Worm (Caenorhabditis elegans) whole organism, L4 larva: ENCODE results near the gene ZK512.10.

Experiments used
- F37D6.2 ChIP-seq: sonication (generic microtip); optimal IDR thresholded peaks from 2 replicates; lab custom pipeline; 2016; ENCODE audit warnings: mild to moderate bottlenecking, missing genetic modification characterization, missing compliant biosample characterization
- F49E8.2 ChIP-seq: sonication (generic microtip); optimal IDR thresholded peaks from 2 replicates; lab custom pipeline; 2016; ENCODE audit warnings: missing compliant biosample characterization, mild to moderate bottlenecking, missing genetic modification characterization, borderline replicate concordance
- T26A8.4 ChIP-seq: fragments of 200-800 bp; sonication (Bioruptor generic); IDR thresholded peaks from 2 replicates; pipeline ENCODE4 v1.3.6; 2022; ENCODE audit warnings: missing genetic modification characterization, missing compliant biosample characterization
- ZK337.2 ChIP-seq: fragments of 200-800 bp; sonication (Bioruptor generic); IDR thresholded peaks from 2 replicates; pipeline ENCODE4 v1.3.6; 2022; ENCODE audit warnings: missing genetic modification reagents, missing genetic modification characterization, missing compliant biosample characterization
- ZK546.5 ChIP-seq, 2 experiments: sonication (generic microtip); optimal IDR thresholded peaks; 2 replicates each; lab custom pipeline; 2017; ENCODE audit warnings: missing biosample characterization in 2 of 2, missing genetic modification characterization in 2 of 2
- aha-1 ChIP-seq: fragments of 150-350 bp; peaks from one replicate; lab custom pipeline; 2014; ENCODE audit warnings: missing biosample characterization, missing genetic modification characterization
- arid-1 ChIP-seq: fragments of 200-800 bp; sonication (Bioruptor generic); conservative IDR thresholded peaks from 2 replicates; pipeline ENCODE4 v1.3.6; 2022; ENCODE audit warnings: missing genetic modification reagents, missing genetic modification characterization, missing compliant biosample characterization
- attf-4 ChIP-seq: sonication (generic microtip); optimal IDR thresholded peaks from 3 replicates; lab custom pipeline; 2017; ENCODE audit warnings: missing biosample characterization, missing genetic modification characterization
- ceh-62 ChIP-seq: sonication (generic microtip); optimal IDR thresholded peaks from 2 replicates; lab custom pipeline; 2017; ENCODE audit warnings: missing biosample characterization, missing genetic modification characterization
- cey-2 ChIP-seq: sonication (generic microtip); optimal IDR thresholded peaks from 3 replicates; lab custom pipeline; 2017; ENCODE audit warnings: missing genetic modification characterization, mild to moderate bottlenecking, missing compliant biosample characterization, antibody characterized with exemption, borderline replicate concordance; ENCODE audit not compliant: insufficient read depth
- ctbp-1 ChIP-seq: fragments of 200-800 bp; sonication (Bioruptor generic); IDR thresholded peaks from 2 replicates; pipeline ENCODE4 v1.3.6; 2022; ENCODE audit warnings: missing genetic modification reagents, missing genetic modification characterization, missing compliant biosample characterization
- daf-16 ChIP-seq, 3 experiments: sonication (generic microtip); optimal IDR thresholded peaks; 2 replicates each; lab custom pipeline; 2016 to 2017; ENCODE audit warnings: missing genetic modification characterization in 3 of 3, missing genetic modification reagents in 3 of 3, mild to moderate bottlenecking in 2 of 3, missing compliant biosample characterization in 2 of 3, missing biosample characterization in 1 of 3, moderate library complexity in 1 of 3
- daf-19 ChIP-seq: fragments of 200-800 bp; sonication (Bioruptor generic); conservative IDR thresholded peaks from 2 replicates; pipeline ENCODE4 v1.3.6; 2022; ENCODE audit warnings: missing genetic modification characterization, missing compliant biosample characterization
- dmd-8 ChIP-seq: fragments of 200-800 bp; sonication (Bioruptor generic); IDR thresholded peaks from 2 replicates; pipeline ENCODE4 v1.3.6; 2022; ENCODE audit warnings: missing genetic modification characterization, missing compliant biosample characterization
- duxl-1 ChIP-seq: sonication (generic microtip); optimal IDR thresholded peaks from 2 replicates; lab custom pipeline; 2016; ENCODE audit warnings: mild to moderate bottlenecking, missing genetic modification characterization, moderate library complexity, missing compliant biosample characterization; ENCODE audit not compliant: poor library complexity
- dve-1 ChIP-seq: sonication (generic microtip); optimal IDR thresholded peaks from 2 replicates; lab custom pipeline; 2017; ENCODE audit warnings: antibody characterized with exemption, mild to moderate bottlenecking, missing genetic modification characterization, missing compliant biosample characterization; ENCODE audit not compliant: insufficient read depth
- hif-1 ChIP-seq, 2 experiments: sonication (generic microtip); optimal IDR thresholded peaks; 2 replicates each; lab custom pipeline; 2016 to 2017; ENCODE audit warnings: missing compliant biosample characterization in 2 of 2, missing genetic modification characterization in 2 of 2, missing genetic modification reagents in 2 of 2, missing genotype in 2 of 2, mild to moderate bottlenecking in 1 of 2
- hlh-11 ChIP-seq: fragments of 200-800 bp; sonication (Bioruptor generic); optimal IDR thresholded peaks from 2 replicates; lab custom pipeline; 2018; ENCODE audit warnings: mild to moderate bottlenecking, missing genetic modification characterization, missing compliant biosample characterization
- hmg-1.1 ChIP-seq: fragments of 200-800 bp; sonication (Bioruptor generic); IDR thresholded peaks from 2 replicates; pipeline ENCODE4 v1.3.6; 2022; ENCODE audit warnings: missing genetic modification reagents, missing genetic modification characterization, missing compliant biosample characterization
- jun-1 ChIP-seq: fragments of 150-350 bp; optimal IDR thresholded peaks from 2 replicates; lab custom pipeline; 2014; ENCODE audit warnings: missing biosample characterization, missing genetic modification reagents, missing genetic modification characterization
- lim-7 ChIP-seq: fragments of 200-800 bp; sonication (Bioruptor generic); IDR thresholded peaks from 2 replicates; pipeline ENCODE4 v1.3.6; 2022; ENCODE audit warnings: missing genetic modification characterization, missing compliant biosample characterization
- lin-29 ChIP-seq: fragments of 200-800 bp; sonication (Bioruptor generic); IDR thresholded peaks from 2 replicates; pipeline ENCODE4 v1.3.6; 2022; ENCODE audit warnings: missing genetic modification reagents, missing genetic modification characterization, missing compliant biosample characterization
- madf-9 ChIP-seq: fragments of 200-800 bp; sonication (Bioruptor generic); conservative IDR thresholded peaks from 2 replicates; pipeline ENCODE4 v1.3.6; 2022; ENCODE audit warnings: missing genetic modification reagents, missing genetic modification characterization, missing compliant biosample characterization
- mdl-1 ChIP-seq, 2 experiments: fragments of 150-350 bp in 1 of 2; sonication (generic microtip) in 1 of 2; optimal IDR thresholded peaks; 2 replicates each; lab custom pipeline; 2014 to 2017; ENCODE audit warnings: missing biosample characterization in 2 of 2, missing genetic modification characterization in 2 of 2
- mdt-29 ChIP-seq: fragments of 200-800 bp; sonication (Bioruptor generic); IDR thresholded peaks from 2 replicates; pipeline ENCODE4 v1.3.6; 2022; ENCODE audit warnings: missing genetic modification reagents, missing genetic modification characterization, missing compliant biosample characterization
- mep-1 ChIP-seq: fragments of 150-350 bp; sonication (generic microtip); optimal IDR thresholded peaks from 3 replicates; lab custom pipeline; 2014; ENCODE audit warnings: missing biosample characterization, missing genetic modification characterization
- mes-2 ChIP-seq: sonication (generic microtip); optimal IDR thresholded peaks from 2 replicates; lab custom pipeline; 2016; ENCODE audit warnings: missing genotype, mild to moderate bottlenecking, missing genetic modification characterization, missing compliant biosample characterization; ENCODE audit not compliant: poor library complexity, severe bottlenecking
- mxl-2 ChIP-seq: fragments of 200-800 bp; sonication (Bioruptor generic); conservative IDR thresholded peaks from 2 replicates; pipeline ENCODE4 v1.3.6; 2022; ENCODE audit warnings: missing genetic modification reagents, missing genetic modification characterization, missing compliant biosample characterization
- nhr-102 ChIP-seq: sonication (generic microtip); optimal IDR thresholded peaks from 2 replicates; lab custom pipeline; 2016; ENCODE audit warnings: mild to moderate bottlenecking, missing genetic modification characterization, moderate library complexity, missing compliant biosample characterization
- nhr-237 ChIP-seq: sonication (generic microtip); optimal IDR thresholded peaks from 2 replicates; lab custom pipeline; 2017; ENCODE audit warnings: missing biosample characterization, missing genetic modification characterization
- nhr-25 ChIP-seq: sonication (generic microtip); optimal IDR thresholded peaks from 2 replicates; lab custom pipeline; 2017; ENCODE audit warnings: missing genetic modification characterization, mild to moderate bottlenecking, missing compliant biosample characterization, antibody characterized with exemption, moderate library complexity, borderline replicate concordance; ENCODE audit not compliant: insufficient read depth
- nhr-42 ChIP-seq: fragments of 200-800 bp; sonication (Bioruptor generic); IDR thresholded peaks from 2 replicates; pipeline ENCODE4 v1.3.6; 2022; ENCODE audit warnings: missing genetic modification characterization, missing compliant biosample characterization
- nhr-48 ChIP-seq: sonication (generic microtip); optimal IDR thresholded peaks from 2 replicates; lab custom pipeline; 2016; ENCODE audit warnings: mild to moderate bottlenecking, missing genetic modification characterization, missing compliant biosample characterization
- nhr-6 ChIP-seq: fragments of 150-350 bp; optimal IDR thresholded peaks from 2 replicates; lab custom pipeline; 2014; ENCODE audit warnings: missing biosample characterization, missing genetic modification characterization
- nhr-76 ChIP-seq: fragments of 150-350 bp; optimal IDR thresholded peaks from 2 replicates; lab custom pipeline; 2014; ENCODE audit warnings: missing biosample characterization, missing genetic modification characterization
- nhr-77 ChIP-seq: fragments of 150-350 bp; optimal IDR thresholded peaks from 2 replicates; lab custom pipeline; 2014; ENCODE audit warnings: missing biosample characterization, missing genetic modification characterization
- pha-4 ChIP-seq, 2 experiments: fragments of 150-350 bp in 1 of 2; fragments of 200-800 bp in 1 of 2; sonication (Bioruptor generic) in 1 of 2; IDR thresholded peaks in 1 of 2; optimal IDR thresholded peaks in 1 of 2; 2 replicates each; pipeline versions ENCODE4 v1.3.6 to Lab custom; 2014 to 2022; ENCODE audit warnings: missing genetic modification characterization in 2 of 2, missing genetic modification reagents in 2 of 2, missing biosample characterization in 1 of 2, missing compliant biosample characterization in 1 of 2
- snpc-4 ChIP-seq: fragments of 150-350 bp; optimal IDR thresholded peaks from 2 replicates; lab custom pipeline; 2014; ENCODE audit warnings: missing biosample characterization, missing genetic modification characterization
- tag-97 ChIP-seq: fragments of 200-800 bp; sonication (Bioruptor generic); IDR thresholded peaks from 2 replicates; pipeline ENCODE4 v1.3.6; 2022; ENCODE audit warnings: missing genetic modification characterization, missing compliant biosample characterization
- tra-1 ChIP-seq: fragments of 200-800 bp; sonication (Bioruptor generic); IDR thresholded peaks from 2 replicates; pipeline ENCODE4 v1.3.6; 2022; ENCODE audit warnings: missing genetic modification reagents, missing genetic modification characterization, missing compliant biosample characterization
- unc-130 ChIP-seq: sonication (generic microtip); optimal IDR thresholded peaks from 2 replicates; lab custom pipeline; 2016; ENCODE audit warnings: missing genetic modification reagents, missing genetic modification characterization, missing compliant biosample characterization
- zag-1 ChIP-seq: fragments of 150-350 bp; optimal IDR thresholded peaks from 2 replicates; lab custom pipeline; 2014; ENCODE audit warnings: missing biosample characterization, missing genetic modification characterization
- zfp-2 ChIP-seq: sonication (generic microtip); optimal IDR thresholded peaks from 2 replicates; lab custom pipeline; 2016; ENCODE audit warnings: mild to moderate bottlenecking, missing genetic modification characterization, missing compliant biosample characterization
- zfp-3 ChIP-seq: fragments of 200-800 bp; sonication (Bioruptor generic); conservative IDR thresholded peaks from 2 replicates; pipeline ENCODE4 v1.3.6; 2022; ENCODE audit warnings: missing genetic modification reagents, missing genetic modification characterization, missing compliant biosample characterization
- zip-2 ChIP-seq: fragments of 150-350 bp; optimal IDR thresholded peaks from 2 replicates; lab custom pipeline; 2014; ENCODE audit warnings: missing biosample characterization, missing genetic modification characterization
- ztf-11 ChIP-seq: fragments of 150-350 bp; optimal IDR thresholded peaks from 2 replicates; lab custom pipeline; 2014; ENCODE audit warnings: missing biosample characterization, missing genetic modification characterization
- ztf-7 ChIP-seq: fragments of 150-350 bp; optimal IDR thresholded peaks from 2 replicates; lab custom pipeline; 2014; ENCODE audit warnings: missing biosample characterization, missing genetic modification characterization

ZK512.10 gene

ce11 chrIII:9103643-9104042, 27.0 kb upstream of the ZK512.10 start, which contains the start of gene dos-1:
Gene dos-1 (plus strand): TSS chrIII:9103943.
- TF ChIP-seq mxl-2 (no peak), arid-1 (no peak), nhr-42 (GFP tag; lab: Robert Waterston, UW) (no peak), cey-2 (tag; lab: Kevin White, UChicago) (no peak), lin-29 (GFP tag; lab: Robert Waterston, UW) (no peak), attf-4 (tag; lab: Kevin White, UChicago) (no peak), madf-9 (GFP tag; lab: Robert Waterston, UW) (no peak), nhr-48 (tag; lab: Kevin White, UChicago) (no peak)

ce11 chrIII:9104060-9104459, 26.6 kb upstream of the ZK512.10 start:
- no peak for TF ChIP-seq ZK546.5 (tag; optimal IDR thresholded peaks at IDR 0.05; lab: Kevin White, UChicago)
- 0 out of 2 replicates have a peak, but pooled peaks have one; percentile 35 for TF ChIP-seq mxl-2
- no peak for TF ChIP-seq zfp-2 (tag; lab: Kevin White, UChicago)
- TF ChIP-seq attf-4 (tag; lab: Kevin White, UChicago) = no peak
- TF ChIP-seq dmd-8 (GFP tag; lab: Robert Waterston, UW) = peak; percentile 74
- peak; percentile 54 for TF ChIP-seq mdt-29 (GFP tag; lab: Robert Waterston, UW)
- TF ChIP-seq nhr-48 (tag; lab: Kevin White, UChicago) = peak; percentile 23
- TF ChIP-seq snpc-4 (tag; lab: Kevin White, UChicago) = peak; percentile 22
- peak; percentile 94 for TF ChIP-seq aha-1 (tag; lab: Kevin White, UChicago)
- peak; percentile 68 for TF ChIP-seq ctbp-1
- peak; percentile 74 for TF ChIP-seq T26A8.4 (GFP tag; lab: Robert Waterston, UW)
- TF ChIP-seq nhr-76 (tag; lab: Kevin White, UChicago) = no peak
- TF ChIP-seq duxl-1 (tag; lab: Kevin White, UChicago) = peak; percentile 49
- no peak for TF ChIP-seq nhr-237 (tag; lab: Kevin White, UChicago)
- peak; percentile 73 for TF ChIP-seq tra-1 (GFP tag; lab: Robert Waterston, UW)
- TF ChIP-seq nhr-102 (tag; lab: Kevin White, UChicago) = peak; percentile 37
- TF ChIP-seq zag-1 = no peak
- peak; percentile 67; the same call in 1 of the 2 replicates for TF ChIP-seq daf-19
- no peak for TF ChIP-seq mep-1 (tag; lab: Kevin White, UChicago)
- TF ChIP-seq hmg-1.1 (GFP tag; lab: Robert Waterston, UW) = peak; percentile 70
- TF ChIP-seq F37D6.2 = no peak
- TF ChIP-seq cey-2 (tag; lab: Kevin White, UChicago) = no peak
- TF ChIP-seq pha-4 (GFP tag; IDR thresholded peaks at IDR 0.05; lab: Robert Waterston, UW) = no peak
- TF ChIP-seq pha-4 (tag; optimal IDR thresholded peaks at IDR 0.05; lab: Kevin White, UChicago) = no peak
- no peak for TF ChIP-seq ztf-11 (tag; lab: Kevin White, UChicago)
- no peak for TF ChIP-seq ceh-62 (tag; lab: Kevin White, UChicago)
- no peak for TF ChIP-seq jun-1 (tag; lab: Kevin White, UChicago)
- TF ChIP-seq dve-1 (tag; lab: Kevin White, UChicago) = no peak
- TF ChIP-seq ztf-7 (tag; lab: Kevin White, UChicago) = no peak
- no peak for TF ChIP-seq nhr-6 (tag; lab: Kevin White, UChicago)
- peak; percentile 95 for TF ChIP-seq lim-7 (GFP tag; lab: Robert Waterston, UW)
- TF ChIP-seq zfp-3 (GFP tag; lab: Robert Waterston, UW) = no peak
- peak in 1 of 2 experiments; percentile 15 for TF ChIP-seq mdl-1 (tag; optimal IDR thresholded peaks at IDR 0.05; lab: Kevin White, UChicago)
- no peak for TF ChIP-seq F49E8.2 (tag; lab: Kevin White, UChicago)
- peak; percentile 57 for TF ChIP-seq unc-130 (GFP tag; lab: Kevin White, UChicago)
- peak; percentile 73 for TF ChIP-seq mes-2 (tag; lab: Kevin White, UChicago)
- TF ChIP-seq tag-97 (GFP tag; lab: Robert Waterston, UW) = no peak
- TF ChIP-seq hlh-11 (tag; lab: Kevin White, UChicago) = peak; percentile 43
- peak in 1 of 2 experiments; percentile 59 for TF ChIP-seq daf-16 (GFP tag; optimal IDR thresholded peaks at IDR 0.05; lab: Kevin White, UChicago)
- TF ChIP-seq daf-16 (tag; optimal IDR thresholded peaks at IDR 0.05; lab: Kevin White, UChicago) = no peak
- no peak for TF ChIP-seq nhr-77
- peak in 1 of 2 experiments; percentile 54 for TF ChIP-seq hif-1 (tag; optimal IDR thresholded peaks at IDR 0.05; lab: Kevin White, UChicago)
- no peak for TF ChIP-seq ZK337.2
- no peak for TF ChIP-seq nhr-25
- TF ChIP-seq zip-2 (tag; lab: Kevin White, UChicago) = peak; percentile 35
